Worm (Caenorhabditis elegans) whole organism, midembryonic: ENCODE measurements around the gene H28G03.3.

ENCODE experiments used
- T22C8.4 ChIP-seq: fragments of 200-800 bp; sonication (Bioruptor generic); IDR thresholded peaks from 2 replicates; pipeline ENCODE4 v1.3.6; 2022; ENCODE audit warnings: missing genetic modification characterization, missing compliant biosample characterization
- cog-1 ChIP-seq: sonication (generic microtip); optimal IDR thresholded peaks from 2 replicates; lab custom pipeline; 2016; ENCODE audit warnings: missing genetic modification characterization, missing compliant biosample characterization
- flt-1 ChIP-seq: fragments of 200-800 bp; sonication (Bioruptor generic); IDR thresholded peaks from 2 replicates; pipeline ENCODE4 v1.3.6; 2022; ENCODE audit warnings: missing genetic modification characterization, missing compliant biosample characterization
- klf-2 ChIP-seq: fragments of 200-800 bp; sonication (Bioruptor generic); conservative IDR thresholded peaks from 2 replicates; pipeline ENCODE4 v1.3.6; 2022; ENCODE audit warnings: missing genetic modification reagents, missing genetic modification characterization, missing compliant biosample characterization
- med-1 ChIP-seq: sonication (generic microtip); optimal IDR thresholded peaks from 2 replicates; lab custom pipeline; 2017; ENCODE audit warnings: missing genetic modification characterization, mild to moderate bottlenecking, missing compliant biosample characterization, antibody characterized with exemption, missing genetic modification reagents; ENCODE audit not compliant: insufficient read depth
- ref-1 ChIP-seq: fragments of 200-800 bp; sonication (Bioruptor generic); conservative IDR thresholded peaks from 2 replicates; pipeline ENCODE4 v1.3.6; 2022; ENCODE audit warnings: missing genetic modification reagents, missing genetic modification characterization, missing compliant biosample characterization
- tab-1 ChIP-seq: fragments of 200-800 bp; sonication (Bioruptor generic); IDR thresholded peaks from 2 replicates; pipeline ENCODE4 v1.3.6; 2022; ENCODE audit warnings: missing genetic modification characterization, missing compliant biosample characterization
- ztf-23 ChIP-seq: fragments of 200-800 bp; sonication (Bioruptor generic); IDR thresholded peaks from 2 replicates; pipeline ENCODE4 v1.3.6; 2022; ENCODE audit warnings: missing genetic modification reagents, missing genetic modification characterization, missing compliant biosample characterization
- ztf-29 ChIP-seq: fragments of 200-800 bp; sonication (Bioruptor generic); IDR thresholded peaks from 2 replicates; pipeline ENCODE4 v1.3.6; 2022; ENCODE audit warnings: missing genetic modification reagents, missing genetic modification characterization, missing compliant biosample characterization

The H28G03.3 gene

DNA sequence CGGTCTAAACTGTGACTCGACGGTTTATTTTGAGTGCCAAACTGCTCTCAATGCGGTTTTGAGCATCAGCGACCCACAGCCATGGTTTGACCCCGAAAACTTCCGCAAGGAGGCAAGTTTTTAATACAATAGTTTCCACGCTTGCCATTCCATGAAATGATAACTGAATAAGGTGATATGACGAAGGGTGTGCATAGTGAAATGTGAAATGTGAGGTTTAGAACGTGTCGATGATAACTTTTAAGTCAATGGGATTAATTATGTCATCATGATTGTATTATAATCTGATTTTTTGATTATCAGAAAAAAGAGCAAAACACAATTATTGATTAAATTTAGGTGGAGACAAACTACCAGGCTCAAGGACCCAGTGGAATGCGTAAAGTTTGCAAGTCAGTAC is 29.2 kb upstream of the H28G03.3 start:
- TF ChIP-seq ztf-23 (no peak), ztf-29 (no peak), ref-1 (GFP tag; lab: Robert Waterston, UW) (no peak), med-1 (GFP tag; lab: Kevin White, UChicago) (no peak), flt-1 (no peak), T22C8.4 (no peak), tab-1 (GFP tag; lab: Robert Waterston, UW) (no peak), cog-1 (tag; lab: Kevin White, UChicago) (no peak), klf-2 (no peak)

DNA sequence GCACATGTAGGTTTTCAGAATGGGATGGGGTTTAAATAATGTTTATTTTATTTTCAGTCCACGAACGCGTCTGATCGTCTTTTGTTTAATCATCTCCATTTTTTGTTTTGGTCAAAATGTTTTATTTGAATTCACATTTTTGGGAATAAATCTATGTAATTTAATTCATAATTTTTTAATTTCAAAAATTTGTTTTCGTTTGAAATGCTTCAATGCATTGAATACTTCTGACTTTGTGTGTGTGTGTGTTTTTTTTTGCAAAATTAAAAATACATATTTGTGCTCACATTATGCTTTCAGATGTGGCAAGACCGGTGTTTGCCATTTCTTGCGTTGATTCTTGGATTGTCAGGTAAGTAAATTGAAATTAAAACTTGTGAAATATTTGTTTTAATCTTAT is 28.7 kb upstream of the H28G03.3 start, which contains the start of gene nspg-13:
Gene nspg-13, plus strand, starts transcription at position 301 of the 400 bp plus-strand sequence.
- TF ChIP-seq flt-1 (no peak), ztf-23 (no peak), med-1 (GFP tag; lab: Kevin White, UChicago) (no peak), ref-1 (GFP tag; lab: Robert Waterston, UW) (no peak), ztf-29 (no peak), cog-1 (tag; lab: Kevin White, UChicago) (no peak), klf-2 (no peak), tab-1 (GFP tag; lab: Robert Waterston, UW) (no peak), T22C8.4 (no peak)

DNA sequence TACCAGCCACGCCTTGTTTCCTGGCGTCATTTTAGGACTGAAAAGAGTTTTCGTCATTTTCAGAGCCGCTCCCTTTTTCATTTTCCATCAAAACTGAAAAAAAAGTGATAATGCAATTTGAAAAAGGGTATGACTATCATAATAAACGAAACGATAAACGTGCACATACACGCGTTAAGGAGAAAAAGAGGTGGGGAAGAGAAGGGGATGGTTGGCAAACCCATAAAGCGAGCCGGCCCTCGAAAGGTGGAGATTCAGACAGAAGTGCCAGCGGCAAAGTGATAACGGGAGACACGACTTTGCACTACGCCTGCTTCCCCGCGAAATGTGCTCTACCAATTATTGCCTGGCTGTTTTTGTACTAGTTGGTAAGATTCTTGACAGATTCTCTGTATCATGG is 26.6 kb upstream of the H28G03.3 start, which contains the start of gene nspg-14:
Gene nspg-14, plus strand, starts transcription at position 250 of the 400 bp plus-strand sequence.
- no peak for TF ChIP-seq ztf-23
- TF ChIP-seq klf-2 = no peak
- no peak for TF ChIP-seq tab-1 (GFP tag; lab: Robert Waterston, UW)
- no peak for TF ChIP-seq med-1 (GFP tag; lab: Kevin White, UChicago)
- no peak for TF ChIP-seq ztf-29
- TF ChIP-seq flt-1 = no peak
- no peak for TF ChIP-seq cog-1 (tag; lab: Kevin White, UChicago)
- TF ChIP-seq ref-1 (GFP tag; lab: Robert Waterston, UW) = no peak
- TF ChIP-seq T22C8.4 = no peak

DNA sequence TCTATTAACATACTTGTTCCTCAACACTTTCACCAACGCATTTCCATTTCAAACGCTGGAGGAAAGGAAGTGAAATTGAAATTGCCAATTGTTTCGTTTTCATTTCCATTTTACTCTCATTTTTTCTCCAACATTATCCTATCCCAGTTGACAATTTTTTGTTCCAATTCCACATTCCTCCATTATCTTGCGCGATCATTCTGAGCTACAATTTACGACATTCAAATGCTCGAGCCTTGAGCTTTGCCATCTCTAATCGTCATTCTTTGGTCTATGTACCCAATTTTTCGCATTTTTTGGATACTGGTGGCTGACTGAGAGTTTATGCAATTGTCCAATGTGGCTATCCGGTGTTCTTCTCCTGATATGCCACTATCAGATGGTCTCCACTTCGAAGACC is 23.4 kb upstream of the H28G03.3 start, which contains the start of gene Y34B4A.10:
Gene Y34B4A.10, plus strand, starts transcription at position 301 of the 400 bp plus-strand sequence.
- no peak for TF ChIP-seq klf-2
- TF ChIP-seq med-1 (GFP tag; lab: Kevin White, UChicago) = no peak
- no peak for TF ChIP-seq cog-1 (tag; lab: Kevin White, UChicago)
- TF ChIP-seq ref-1 (GFP tag; lab: Robert Waterston, UW) = no peak
- no peak for TF ChIP-seq ztf-23
- no peak for TF ChIP-seq ztf-29
- no peak for TF ChIP-seq T22C8.4
- no peak for TF ChIP-seq tab-1 (GFP tag; lab: Robert Waterston, UW)
- TF ChIP-seq flt-1 = no peak

DNA sequence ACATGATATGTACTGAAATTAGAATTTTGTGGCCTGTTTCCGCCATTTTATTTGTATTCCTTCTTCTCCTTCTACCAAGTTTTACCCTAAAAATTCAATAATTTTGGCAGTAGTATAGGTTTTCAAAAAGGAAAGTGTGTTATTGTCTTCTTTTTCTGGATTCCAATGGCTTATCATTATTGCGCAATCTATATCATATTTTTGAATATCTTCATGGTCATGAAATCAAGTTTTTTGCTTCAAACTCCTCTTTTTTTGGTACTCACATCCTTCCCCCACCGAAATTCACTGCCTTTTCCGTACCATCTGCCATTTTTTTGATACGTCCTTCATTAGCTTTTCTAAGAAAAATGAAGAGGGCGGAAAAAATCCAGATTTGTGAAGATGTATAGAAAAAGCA is 22.6 kb upstream of the H28G03.3 start:
- TF ChIP-seq klf-2 = no peak
- TF ChIP-seq ztf-23 = no peak
- TF ChIP-seq tab-1 (GFP tag; lab: Robert Waterston, UW) = no peak
- TF ChIP-seq T22C8.4 = no peak
- TF ChIP-seq ref-1 (GFP tag; lab: Robert Waterston, UW) = no peak
- TF ChIP-seq med-1 (GFP tag; lab: Kevin White, UChicago) = no peak

DNA sequence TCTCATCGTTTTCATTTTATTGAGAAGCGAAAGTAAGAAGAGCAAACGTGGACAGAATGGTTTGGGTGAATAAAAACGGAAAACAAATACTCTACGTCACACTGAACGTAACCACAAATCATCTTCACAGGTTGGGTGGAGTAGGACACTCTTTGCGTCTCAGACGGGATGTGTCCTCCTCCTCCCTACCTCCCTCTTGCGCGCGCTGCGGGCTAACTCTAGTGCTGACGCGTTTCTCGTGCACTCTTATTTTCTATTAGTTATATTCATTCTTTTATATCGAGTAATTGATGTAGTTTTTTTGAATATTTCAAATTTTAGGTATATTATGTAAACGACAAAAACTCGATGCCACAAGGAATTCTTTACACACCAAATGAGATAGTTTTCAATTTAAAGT is 17.9 kb upstream of the H28G03.3 start, which contains the start of gene Y34B4A.7:
Gene Y34B4A.7, plus strand, starts transcription at position 297 of the 400 bp plus-strand sequence.
- TF ChIP-seq klf-2 = no peak
- TF ChIP-seq cog-1 (tag; lab: Kevin White, UChicago) = peak; percentile 10

DNA sequence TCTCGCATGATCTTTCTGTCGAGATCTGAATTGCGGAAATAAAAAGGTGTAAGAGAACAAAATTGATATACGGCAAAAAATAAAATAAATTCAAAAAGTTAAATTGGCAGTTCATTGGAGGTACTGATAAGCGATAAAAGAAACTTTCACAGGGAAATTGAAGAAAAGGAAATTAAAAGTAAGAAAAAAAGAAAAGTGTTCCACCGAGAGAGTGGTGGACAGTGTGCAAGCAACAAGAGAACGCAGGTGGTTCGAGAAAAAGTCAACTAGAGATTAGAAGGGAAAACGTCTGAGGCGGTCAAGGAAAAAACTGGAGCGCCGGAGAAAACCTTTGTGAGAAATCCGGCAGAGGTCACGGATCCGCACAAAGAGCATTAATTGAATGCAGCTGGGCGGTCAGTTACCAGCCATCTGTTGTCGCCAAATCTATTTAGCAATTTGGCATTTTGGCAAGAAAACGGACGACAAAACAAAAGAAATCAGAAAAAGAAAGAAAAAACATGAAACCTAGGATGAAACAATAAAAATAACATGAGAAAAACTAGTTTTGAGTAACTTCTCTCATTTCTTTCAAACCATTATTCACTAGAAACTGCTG is 17.3 kb upstream of the H28G03.3 start, which contains the start of gene mtm-5:
Gene mtm-5, minus strand, starts transcription at position 27 of the 598 bp plus-strand sequence.
- TF ChIP-seq tab-1 (GFP tag; lab: Robert Waterston, UW) = no peak
- TF ChIP-seq flt-1 = no peak
- TF ChIP-seq ztf-29 = no peak
- TF ChIP-seq med-1 (GFP tag; lab: Kevin White, UChicago) = no peak
- TF ChIP-seq klf-2 = no peak

DNA sequence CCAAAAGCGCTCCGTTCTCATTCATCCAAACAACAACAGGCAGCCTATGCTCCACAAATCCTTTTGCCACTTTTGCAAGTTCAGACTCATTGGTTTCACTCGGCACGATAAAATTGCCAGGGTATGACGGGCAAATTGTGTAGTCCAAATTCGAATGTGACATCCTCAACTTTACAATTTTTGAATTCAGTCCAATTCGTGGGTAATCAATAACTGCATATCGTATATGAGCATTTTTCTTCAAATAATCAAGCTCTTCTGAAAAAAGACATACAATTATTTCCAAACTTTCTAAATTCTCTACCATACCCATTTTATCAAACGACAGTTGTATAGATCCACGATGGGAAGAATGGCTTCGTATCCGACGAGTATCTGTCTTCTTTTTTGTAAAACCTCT is 12.1 kb upstream of the H28G03.3 start:
- TF ChIP-seq T22C8.4 (no peak), flt-1 (no peak), klf-2 (no peak), med-1 (GFP tag; lab: Kevin White, UChicago) (no peak), cog-1 (tag; lab: Kevin White, UChicago) (no peak), tab-1 (GFP tag; lab: Robert Waterston, UW) (no peak), ztf-29 (no peak), ztf-23 (no peak), ref-1 (GFP tag; lab: Robert Waterston, UW) (no peak)

DNA sequence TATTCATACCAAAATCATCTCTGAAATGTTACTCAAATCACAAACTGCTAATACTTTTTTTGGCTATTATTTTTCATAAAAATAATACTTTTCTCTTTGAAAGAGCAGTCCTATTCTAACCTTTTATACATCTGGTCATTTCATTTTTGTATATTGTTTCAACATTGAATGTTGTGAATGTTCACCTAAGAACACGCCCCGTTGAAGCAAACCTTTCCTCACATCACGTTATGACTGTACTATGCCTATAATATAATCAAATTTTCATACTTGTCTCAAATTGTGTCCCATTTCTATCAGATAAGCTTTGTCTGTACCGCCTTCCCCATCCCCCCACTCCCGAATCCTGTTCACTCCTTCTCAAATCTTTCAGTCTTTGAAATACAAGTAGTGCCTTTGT is 7.8 kb downstream of the H28G03.3 start:
- TF ChIP-seq ztf-29 (no peak), ztf-23 (no peak), T22C8.4 (no peak), flt-1 (no peak), cog-1 (tag; lab: Kevin White, UChicago) (no peak), med-1 (GFP tag; lab: Kevin White, UChicago) (no peak), klf-2 (no peak), ref-1 (GFP tag; lab: Robert Waterston, UW) (no peak), tab-1 (GFP tag; lab: Robert Waterston, UW) (no peak)

DNA sequence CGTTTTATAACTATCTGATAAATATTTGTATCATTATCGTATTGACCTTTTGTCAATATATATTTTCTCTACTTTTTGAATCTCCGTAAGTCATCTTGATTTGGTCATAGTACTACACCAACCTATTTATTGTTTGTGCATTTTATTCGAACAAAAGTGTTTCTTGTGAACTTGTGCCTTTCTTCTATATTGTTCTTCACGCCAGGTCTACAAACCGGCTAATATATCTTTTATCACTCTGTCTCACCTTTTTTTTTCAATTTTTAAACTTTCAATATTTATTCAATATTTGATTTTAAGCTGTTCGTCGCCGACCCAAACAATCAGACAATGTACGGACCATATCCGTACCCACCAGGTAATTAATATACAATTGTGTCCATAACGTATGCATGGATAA is 10.1 kb downstream of the H28G03.3 start, which contains the start of gene hrpa-2:
Gene hrpa-2, plus strand, starts transcription at position 301 of the 400 bp plus-strand sequence.
- no peak for TF ChIP-seq tab-1 (GFP tag; lab: Robert Waterston, UW)
- no peak for TF ChIP-seq cog-1 (tag; lab: Kevin White, UChicago)
- no peak for TF ChIP-seq med-1 (GFP tag; lab: Kevin White, UChicago)
- no peak for TF ChIP-seq ref-1 (GFP tag; lab: Robert Waterston, UW)
- no peak for TF ChIP-seq T22C8.4
